Fruit fly (Drosophila melanogaster): ENCODE results near the gene Qsox3.

- TF ChIP-seq pan (optimal IDR thresholded peaks at IDR 0.05), result no peak
- TF ChIP-seq Dfd (GFP tag; optimal IDR thresholded peaks at IDR 0.05), result no peak
- no peak for TF ChIP-seq Hr78 (GFP tag; optimal IDR thresholded peaks at IDR 0.05)
- no peak for TF ChIP-seq GATAd (GFP tag; optimal IDR thresholded peaks at IDR 0.05)
- no peak for TF ChIP-seq jim (GFP tag; optimal IDR thresholded peaks at IDR 0.05)
Observed at dm6 chr3R:21920495-21920894, 8.9 kb downstream of the Qsox3 start.
